Fruit fly (Drosophila melanogaster): ENCODE measurements around the gene spz4.

spz4 gene

dm6 chr2L:11528129-11528589 is 26.6 kb downstream of the spz4 start, which contains the start of gene CG31705 (continued):
- TF ChIP-seq odd (GFP tag; optimal IDR thresholded peaks at IDR 0.05) (peak; percentile 25), Camta (GFP tag; optimal IDR thresholded peaks at IDR 0.05) (no peak), Spps (tag; optimal IDR thresholded peaks at IDR 0.05) (no peak), org-1 (GFP tag; optimal IDR thresholded peaks at IDR 0.05) (peak; percentile 3), otp (GFP tag; IDR thresholded peaks at IDR 0.05) (no peak), CG18764 (GFP tag; optimal IDR thresholded peaks at IDR 0.05) (no peak), ash1 (GFP tag; optimal IDR thresholded peaks at IDR 0.05) (no peak), CG8388 (GFP tag; optimal IDR thresholded peaks at IDR 0.05) (no peak), eyg (GFP tag; optimal IDR thresholded peaks at IDR 0.05) (no peak), tgo (GFP tag; IDR thresholded peaks at IDR 0.05) (peak; percentile 30; the same call in 2 of the 3 replicates), schlank (tag; optimal IDR thresholded peaks at IDR 0.05) (peak; percentile 4), CG42726 (GFP tag; IDR thresholded peaks at IDR 0.05; ENCODE audit: partially characterized antibody) (no peak), CG7786 (GFP tag; optimal IDR thresholded peaks at IDR 0.05) (no peak), aop (GFP tag; IDR thresholded peaks at IDR 0.05) (no peak), mam (GFP tag; optimal IDR thresholded peaks at IDR 0.05) (no peak), so (GFP tag; IDR thresholded peaks at IDR 0.05) (no peak), CG18476 (GFP tag; optimal IDR thresholded peaks at IDR 0.05) (no peak), dmrt11E (tag; optimal IDR thresholded peaks at IDR 0.05) (no peak), Optix (GFP tag; IDR thresholded peaks at IDR 0.05) (no peak), Hmx (GFP tag; optimal IDR thresholded peaks at IDR 0.05) (no peak), nmo (GFP tag; optimal IDR thresholded peaks at IDR 0.05) (peak; percentile 50), tx (GFP tag; optimal IDR thresholded peaks at IDR 0.05) (no peak), Fer2 (tag; optimal IDR thresholded peaks at IDR 0.05) (no peak), Nf-YA (GFP tag; IDR thresholded peaks at IDR 0.05) (no peak), CG10274 (GFP tag; optimal IDR thresholded peaks at IDR 0.05) (peak; percentile 50), lola (GFP tag; optimal IDR thresholded peaks at IDR 0.05) (no peak), H15 (GFP tag; IDR thresholded peaks at IDR 0.05) (no peak), fd96Cb (tag; optimal IDR thresholded peaks at IDR 0.05) (peak; percentile 33), CG2678 (tag; optimal IDR thresholded peaks at IDR 0.05) (peak; percentile 7), CG11695 (GFP tag; IDR thresholded peaks at IDR 0.05) (peak; percentile 36; the same call in 1 of the 3 replicates), fru (optimal IDR thresholded peaks at IDR 0.05) (no peak), Sry-δ (GFP tag; optimal IDR thresholded peaks at IDR 0.05) (no peak), HLH54F (GFP tag; optimal IDR thresholded peaks at IDR 0.05) (no peak), dati (GFP tag; IDR thresholded peaks at IDR 0.05) (no peak), cas (GFP tag; IDR thresholded peaks at IDR 0.05) (no peak), lmd (GFP tag; IDR thresholded peaks at IDR 0.05) (peak; percentile 48), Lhr (GFP tag; optimal IDR thresholded peaks at IDR 0.05) (no peak), exex (tag; optimal IDR thresholded peaks at IDR 0.05) (no peak), CG6765 (GFP tag; optimal IDR thresholded peaks at IDR 0.05) (no peak), CG31224 (GFP tag; IDR thresholded peaks at IDR 0.05) (peak; percentile 5; the same call in 1 of the 2 replicates), CG6683 (GFP tag; optimal IDR thresholded peaks at IDR 0.05) (no peak), CG1529 (GFP tag; optimal IDR thresholded peaks at IDR 0.05) (no peak), cad (GFP tag; optimal IDR thresholded peaks at IDR 0.05) (no peak), hbn (GFP tag; IDR thresholded peaks at IDR 0.05; ENCODE audit: partially characterized antibody) (no peak), phol (tag; optimal IDR thresholded peaks at IDR 0.05) (no peak), CG6272 (GFP tag; IDR thresholded peaks at IDR 0.05) (no peak), CG30020 (tag; optimal IDR thresholded peaks at IDR 0.05) (no peak), CG10543 (GFP tag; optimal IDR thresholded peaks at IDR 0.05) (no peak), insv (GFP tag; optimal IDR thresholded peaks at IDR 0.05) (no peak), Hand (GFP tag; optimal IDR thresholded peaks at IDR 0.05) (no peak), TFAM (GFP tag; optimal IDR thresholded peaks at IDR 0.05) (no peak), vvl (GFP tag; IDR thresholded peaks at IDR 0.05) (no peak)
